Worm (Caenorhabditis elegans): ENCODE measurements around the gene F54D8.6.

Gene F54D8.6

DNA sequence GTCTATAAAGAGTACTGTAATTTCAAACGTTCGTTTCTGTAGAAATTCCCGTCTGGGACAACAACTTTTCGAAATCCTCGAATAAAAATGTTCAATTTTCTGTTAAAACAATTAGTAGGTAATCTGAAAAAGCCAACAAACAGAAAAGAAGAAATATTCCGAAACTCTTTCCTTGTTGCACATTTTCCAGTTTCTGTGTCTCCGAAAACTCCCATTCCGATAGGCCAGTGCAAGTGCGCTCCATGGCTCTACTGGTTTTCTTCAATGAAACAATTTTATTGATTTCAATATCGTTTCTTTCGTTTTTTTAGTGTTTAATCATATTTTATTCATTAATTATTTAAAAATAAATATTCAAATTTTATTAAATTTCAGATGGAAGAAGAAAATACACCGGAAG is at the start of gene F54D8.6:
TSS of gene F54D8.6 (plus strand) at position 370 of the 400 bp plus-strand sequence.
- TF ChIP-seq rec-8 (tag; optimal IDR thresholded peaks at IDR 0.05) = no peak
- TF ChIP-seq ceh-40 (GFP tag; IDR thresholded peaks at IDR 0.05) = no peak
- TF ChIP-seq K12H6.12 (tag; optimal IDR thresholded peaks at IDR 0.05) = peak; percentile 15
- TF ChIP-seq B0336.3 (GFP tag; IDR thresholded peaks at IDR 0.05) = no peak
- no peak for TF ChIP-seq ztf-28 (GFP tag; IDR thresholded peaks at IDR 0.05)
- TF ChIP-seq tbx-9 (tag; optimal IDR thresholded peaks at IDR 0.05; ENCODE audit: borderline replicate concordance) = no peak
- no peak for TF ChIP-seq hmg-20 (GFP tag; IDR thresholded peaks at IDR 0.05)
- no peak for TF ChIP-seq cebp-1 (GFP tag; IDR thresholded peaks at IDR 0.05)
- no peak for TF ChIP-seq cebp-1 (tag; optimal IDR thresholded peaks at IDR 0.05)
- no peak for TF ChIP-seq nfyb-1 (GFP tag; IDR thresholded peaks at IDR 0.05)
- TF ChIP-seq B0261.1 (tag; optimal IDR thresholded peaks at IDR 0.05) = no peak
- no peak for TF ChIP-seq lag-1 (GFP tag; IDR thresholded peaks at IDR 0.05)
- peak; percentile 91 for TF ChIP-seq ceh-100 (GFP tag; IDR thresholded peaks at IDR 0.05)
- TF ChIP-seq gei-17 (GFP tag; optimal IDR thresholded peaks at IDR 0.05) = no peak
- no peak for TF ChIP-seq nfya-1 (tag; optimal IDR thresholded peaks at IDR 0.05; ENCODE audit: borderline replicate concordance, insufficient read depth)
- TF ChIP-seq B0019.2 (GFP tag; conservative IDR thresholded peaks at IDR 0.05) = no peak
- TF ChIP-seq ama-1 (optimal IDR thresholded peaks at IDR 0.05) = no peak
- TF ChIP-seq ama-1 (GFP tag; optimal IDR thresholded peaks at IDR 0.05) = no peak
- no peak for TF ChIP-seq attf-6 (GFP tag; IDR thresholded peaks at IDR 0.05)
- no peak for TF ChIP-seq hlh-12 (tag; optimal IDR thresholded peaks at IDR 0.05)
- TF ChIP-seq Y95B8A.8 (GFP tag; IDR thresholded peaks at IDR 0.05) = no peak
- TF ChIP-seq unc-130 (GFP tag; optimal IDR thresholded peaks at IDR 0.05) = no peak
- peak; percentile 3 for TF ChIP-seq lsl-1 (GFP tag; optimal IDR thresholded peaks at IDR 0.05)
- no peak for TF ChIP-seq lin-54 (GFP tag; optimal IDR thresholded peaks at IDR 0.05)
- TF ChIP-seq D2030.7 (GFP tag; IDR thresholded peaks at IDR 0.05) = no peak
- TF ChIP-seq F23B12.7 (tag; optimal IDR thresholded peaks at IDR 0.05; ENCODE audit: insufficient read depth) = peak; percentile 67
- TF ChIP-seq mcd-1 (GFP tag; IDR thresholded peaks at IDR 0.05) = peak; percentile 82
- TF ChIP-seq ztf-22 (GFP tag; optimal IDR thresholded peaks at IDR 0.05) = no peak
- no peak for TF ChIP-seq dpff-1 (tag; optimal IDR thresholded peaks at IDR 0.05)
- no peak for TF ChIP-seq F39B2.1 (GFP tag; IDR thresholded peaks at IDR 0.05)
- no peak for TF ChIP-seq chd-7 (tag; optimal IDR thresholded peaks at IDR 0.05)
- TF ChIP-seq pha-4 (tag; optimal IDR thresholded peaks at IDR 0.05) = no peak
- no peak for TF ChIP-seq mel-28 (tag; optimal IDR thresholded peaks at IDR 0.05; ENCODE audit: borderline replicate concordance)
- no peak for TF ChIP-seq K11D2.4 (GFP tag; IDR thresholded peaks at IDR 0.05)
- TF ChIP-seq xnd-1 (tag; optimal IDR thresholded peaks at IDR 0.05) = no peak
- no peak for TF ChIP-seq tbp1 (GFP tag; optimal IDR thresholded peaks at IDR 0.05)
- no peak for TF ChIP-seq F55B11.4 (tag; optimal IDR thresholded peaks at IDR 0.05; ENCODE audit: borderline replicate concordance, insufficient read depth)
- TF ChIP-seq athp-1 (tag; optimal IDR thresholded peaks at IDR 0.05) = no peak
- TF ChIP-seq ztf-3 (GFP tag; optimal IDR thresholded peaks at IDR 0.05) = no peak
- TF ChIP-seq ccch-3 (GFP tag; optimal IDR thresholded peaks at IDR 0.05) = no peak
- TF ChIP-seq nhr-120 (GFP tag; IDR thresholded peaks at IDR 0.05) = no peak
- 0 out of 2 replicates have a peak, but pooled peaks have one; percentile 19 for TF ChIP-seq attf-3 (GFP tag; conservative IDR thresholded peaks at IDR 0.05)
- no peak for TF ChIP-seq snpc-1.1 (tag; optimal IDR thresholded peaks at IDR 0.05; ENCODE audit: insufficient read depth)
- no peak for TF ChIP-seq ceh-58 (GFP tag; IDR thresholded peaks at IDR 0.05)
- TF ChIP-seq sea-2 (GFP tag; IDR thresholded peaks at IDR 0.05) = no peak
- TF ChIP-seq B0035.1 (tag; optimal IDR thresholded peaks at IDR 0.05) = no peak
- peak; percentile 8 for TF ChIP-seq attf-5 (GFP tag; optimal IDR thresholded peaks at IDR 0.05)
- TF ChIP-seq egl-18 (GFP tag; IDR thresholded peaks at IDR 0.05) = no peak
- TF ChIP-seq Y53G8AR.9 (GFP tag; conservative IDR thresholded peaks at IDR 0.05) = no peak
